Worm (Caenorhabditis elegans) whole organism, L1 larva: Measurements from ENCODE around the gene ZK1248.19.

Experiments
- blmp-1 ChIP-seq: fragments of 150-350 bp; optimal IDR thresholded peaks from 2 replicates; lab custom pipeline; 2014; ENCODE audit warnings: missing biosample characterization, missing genetic modification characterization
- skn-1 ChIP-seq: fragments of 150-350 bp; optimal IDR thresholded peaks from 2 replicates; lab custom pipeline; 2014; ENCODE audit warnings: missing biosample characterization, missing genetic modification characterization

DNA sequence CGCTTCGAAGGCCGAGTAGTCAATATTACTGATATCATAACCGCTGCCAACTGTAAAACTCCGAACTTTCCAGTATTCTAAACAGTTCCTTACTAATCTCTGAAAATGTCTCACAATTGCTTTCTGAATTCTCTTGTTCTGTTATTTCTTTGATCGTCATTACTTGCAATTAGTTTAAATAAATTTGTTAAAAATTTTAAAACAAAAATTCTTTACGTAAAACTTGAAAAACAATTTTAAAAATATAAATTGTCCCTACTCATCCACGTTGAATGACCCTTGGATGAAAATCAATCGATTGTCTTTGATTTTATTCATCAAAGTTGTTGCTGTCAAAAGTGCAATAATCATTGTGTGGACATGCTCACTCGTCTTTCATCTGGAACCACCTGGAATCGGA, 45.0 kb downstream of the ZK1248.19 start, which contains the start of gene acdh-8:
- no peak for TF ChIP-seq skn-1 (tag; lab: Kevin White, UChicago)
- no peak for TF ChIP-seq blmp-1 (tag; lab: Kevin White, UChicago)
